Worm (Caenorhabditis elegans) whole organism, early embryonic: ENCODE results near the gene srz-67.

ENCODE experiments used
- B0310.2 ChIP-seq: sonication (generic microtip); optimal IDR thresholded peaks from 2 replicates; lab custom pipeline; 2016; ENCODE audit warnings: mild to moderate bottlenecking, missing genetic modification characterization, missing compliant biosample characterization
- aly-1 ChIP-seq: sonication (generic microtip); optimal IDR thresholded peaks from 2 replicates; lab custom pipeline; 2016; ENCODE audit warnings: missing genetic modification characterization, missing compliant biosample characterization
- ama-1 ChIP-seq: fragments of 150-350 bp; optimal IDR thresholded peaks from 2 replicates; lab custom pipeline; 2014
- ceh-13 ChIP-seq: fragments of 200-800 bp; sonication (Bioruptor generic); optimal IDR thresholded peaks from 2 replicates; lab custom pipeline; 2018; ENCODE audit warnings: mild to moderate bottlenecking, missing genetic modification characterization, missing compliant biosample characterization
- ceh-36 ChIP-seq: sonication (generic microtip); optimal IDR thresholded peaks from 2 replicates; lab custom pipeline; 2016; ENCODE audit warnings: missing genetic modification characterization, inconsistent platforms, missing compliant biosample characterization
- ets-7 ChIP-seq: sonication (generic microtip); optimal IDR thresholded peaks from 2 replicates; lab custom pipeline; 2016; ENCODE audit warnings: missing genotype, missing genetic modification characterization, missing compliant biosample characterization
- flt-1 ChIP-seq: fragments of 200-800 bp; sonication (Bioruptor generic); IDR thresholded peaks from 2 replicates; pipeline ENCODE4 v1.3.6; 2022; ENCODE audit warnings: missing genetic modification characterization, missing compliant biosample characterization
- hmbx-1 ChIP-seq: sonication (generic microtip); optimal IDR thresholded peaks from 2 replicates; lab custom pipeline; 2016; ENCODE audit warnings: mild to moderate bottlenecking, missing genetic modification characterization, missing compliant biosample characterization
- hmg-4 ChIP-seq: fragments of 200-800 bp; sonication (Bioruptor generic); optimal IDR thresholded peaks from 2 replicates; lab custom pipeline; 2018; ENCODE audit warnings: mild to moderate bottlenecking, missing genetic modification characterization, missing compliant biosample characterization
- pes-1 ChIP-seq: fragments of 200-800 bp; sonication (Bioruptor generic); IDR thresholded peaks from 2 replicates; pipeline ENCODE4 v1.3.6; 2022; ENCODE audit warnings: missing genetic modification reagents, missing genetic modification characterization, missing compliant biosample characterization
- scrt-1 ChIP-seq: fragments of 200-800 bp; sonication (Bioruptor generic); IDR thresholded peaks from 2 replicates; pipeline ENCODE4 v1.3.6; 2022; ENCODE audit warnings: missing genetic modification characterization, missing compliant biosample characterization
- sea-1 ChIP-seq: fragments of 200-800 bp; sonication (Bioruptor generic); conservative IDR thresholded peaks from 2 replicates; pipeline ENCODE4 v1.3.6; 2022; ENCODE audit warnings: missing genetic modification characterization, missing compliant biosample characterization
- tbx-37 ChIP-seq: fragments of 200-800 bp; sonication (Bioruptor generic); conservative IDR thresholded peaks from 2 replicates; pipeline ENCODE4 v1.3.6; 2022; ENCODE audit warnings: missing genetic modification reagents, missing genetic modification characterization, missing compliant biosample characterization
- tra-4 ChIP-seq: sonication (generic microtip); optimal IDR thresholded peaks from 2 replicates; lab custom pipeline; 2017; ENCODE audit warnings: missing genetic modification characterization, missing compliant biosample characterization

DNA sequence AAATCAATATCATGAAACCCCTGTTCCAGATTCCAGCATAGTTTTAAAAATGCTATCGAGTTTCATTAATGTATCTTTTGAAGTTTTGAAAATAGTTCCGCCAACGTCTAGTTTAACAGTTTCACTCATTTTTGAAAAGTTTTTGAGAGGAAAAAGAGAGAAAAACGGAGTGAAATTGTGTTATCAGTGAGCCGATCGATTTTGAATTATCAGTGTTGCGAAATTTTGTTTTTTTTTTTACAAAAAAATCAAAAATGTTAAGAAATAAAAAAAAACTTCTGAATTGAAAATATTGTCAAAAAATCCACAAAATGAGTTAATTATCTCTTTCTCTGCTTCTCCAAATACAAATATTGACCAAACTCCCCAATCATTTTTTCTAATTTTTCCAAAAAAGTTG, 14.3 kb downstream of the srz-67 start, which contains the start of gene ZC239.13:
- TF ChIP-seq flt-1 (GFP tag; lab: Robert Waterston, UW) (no peak), scrt-1 (GFP tag; lab: Robert Waterston, UW) (no peak), ceh-13 (GFP tag; lab: Kevin White, UChicago) (no peak), ama-1 (lab: Kevin White, UChicago) (no peak), pes-1 (GFP tag; lab: Robert Waterston, UW) (no peak), tra-4 (tag; lab: Kevin White, UChicago) (no peak), aly-1 (tag; lab: Kevin White, UChicago) (no peak), hmbx-1 (tag; lab: Kevin White, UChicago) (no peak), ceh-36 (tag; lab: Kevin White, UChicago) (no peak), sea-1 (GFP tag; lab: Robert Waterston, UW) (no peak), tbx-37 (no peak), ets-7 (no peak), B0310.2 (no peak), hmg-4 (GFP tag; lab: Kevin White, UChicago) (no peak)
